Fruit fly (Drosophila melanogaster) whole organism, embryonic: ENCODE results near the gene CG14341.
A peak's percentile ranks its signal among the peaks of the same experiment; 100 is the strongest.

Experiments
- B-H1 ChIP-seq: fragments of 200-800 bp; sonication (Bioruptor generic); IDR thresholded peaks from 3 replicates; pipeline ENCODE4 v1.3.6; 2022; ENCODE audit warnings: missing biosample characterization, missing genetic modification characterization
- Bdp1 ChIP-seq: fragments of 200-800 bp; sonication (Bioruptor generic); optimal IDR thresholded peaks from 3 replicates; lab custom pipeline; 2016; ENCODE audit warnings: missing biosample characterization, missing genetic modification characterization
- CG10267 ChIP-seq: fragments of 200-800 bp; sonication (Bioruptor generic); optimal IDR thresholded peaks from 2 replicates; lab custom pipeline; 2018; ENCODE audit warnings: missing biosample characterization, mild to moderate bottlenecking, missing genetic modification characterization, moderate library complexity
- CG10366 ChIP-seq: fragments of 200-800 bp; sonication (Bioruptor generic); IDR thresholded peaks from 2 replicates; pipeline ENCODE4 v1.3.6; 2022; ENCODE audit warnings: missing biosample characterization, missing genetic modification characterization
- CG10543 ChIP-seq: fragments of 200-800 bp; sonication (Bioruptor generic); optimal IDR thresholded peaks from 3 replicates; lab custom pipeline; 2017; ENCODE audit warnings: missing biosample characterization, mild to moderate bottlenecking, missing genetic modification characterization, moderate library complexity
- CG11723 ChIP-seq: fragments of 200-800 bp; sonication (Bioruptor generic); optimal IDR thresholded peaks from 2 replicates; lab custom pipeline; 2017; ENCODE audit warnings: missing biosample characterization, mild to moderate bottlenecking, missing genetic modification characterization
- CG14014 ChIP-seq: fragments of 200-800 bp; sonication (Bioruptor generic); IDR thresholded peaks from 2 replicates; pipeline ENCODE4 v1.3.6; 2022; ENCODE audit warnings: missing biosample characterization, missing genetic modification characterization
- CG15696 ChIP-seq: fragments of 200-800 bp; sonication (Bioruptor generic); optimal IDR thresholded peaks from 2 replicates; lab custom pipeline; 2019; ENCODE audit warnings: missing biosample characterization, mild to moderate bottlenecking, missing genetic modification characterization, moderate library complexity
- CG33557 ChIP-seq: fragments of 200-800 bp; sonication (Bioruptor generic); optimal IDR thresholded peaks from 2 replicates; lab custom pipeline; 2019; ENCODE audit warnings: missing biosample characterization, mild to moderate bottlenecking, missing genetic modification characterization, moderate library complexity
- CG3407 ChIP-seq: fragments of 200-800 bp; sonication (Bioruptor generic); optimal IDR thresholded peaks from 2 replicates; lab custom pipeline; 2018; ENCODE audit warnings: missing biosample characterization, mild to moderate bottlenecking, missing genetic modification characterization
- CG3847 ChIP-seq: fragments of 200-800 bp; sonication (Bioruptor generic); IDR thresholded peaks from 2 replicates; pipeline ENCODE4 v1.3.6; 2022; ENCODE audit warnings: missing biosample characterization, missing genetic modification characterization
- CG4404 ChIP-seq: fragments of 200-800 bp; sonication (Bioruptor generic); IDR thresholded peaks from 2 replicates; pipeline ENCODE4 v1.3.6; 2022; ENCODE audit warnings: missing biosample characterization, missing genetic modification characterization
- CG7357 ChIP-seq: fragments of 200-800 bp; sonication (Bioruptor generic); IDR thresholded peaks from 3 replicates; pipeline ENCODE4 v1.3.6; 2022; ENCODE audit warnings: missing biosample characterization, missing genetic modification characterization
- CG7963 ChIP-seq: fragments of 200-800 bp; sonication (Bioruptor generic); IDR thresholded peaks from 3 replicates; pipeline ENCODE4 v1.3.6; 2022; ENCODE audit warnings: missing biosample characterization, missing genetic modification characterization; ENCODE audit not compliant: partially characterized antibody
- Eip74EF ChIP-seq, 2 experiments: fragments of 200-800 bp in 1 of 2; fragments of >200 bp in 1 of 2; sonication (Bioruptor generic) in 1 of 2; optimal IDR thresholded peaks; 2 replicates each; lab custom pipeline; 2017 to 2019; ENCODE audit warnings: missing biosample characterization in 2 of 2, missing genetic modification characterization in 2 of 2, mild to moderate bottlenecking in 1 of 2, moderate library complexity in 1 of 2
- HLH3B ChIP-seq: fragments of 200-800 bp; sonication (Bioruptor generic); IDR thresholded peaks from 2 replicates; pipeline ENCODE4 v1.3.6; 2022; ENCODE audit warnings: missing biosample characterization, missing genetic modification characterization
- Hsf ChIP-seq: fragments of 200-800 bp; sonication (Bioruptor generic); optimal IDR thresholded peaks from 3 replicates; lab custom pipeline; 2016; ENCODE audit warnings: missing biosample characterization, missing genetic modification characterization
- Jarid2 ChIP-seq: fragments of 200-800 bp; sonication (Bioruptor generic); optimal IDR thresholded peaks from 3 replicates; lab custom pipeline; 2017; ENCODE audit warnings: mild to moderate bottlenecking, missing biosample characterization, missing genetic modification reagents, missing genetic modification characterization
- Pdp1 ChIP-seq, 2 experiments: fragments of 200-800 bp; sonication (Bioruptor generic); optimal IDR thresholded peaks; 3 replicates each; lab custom pipeline; 2016; ENCODE audit warnings: missing biosample characterization in 2 of 2, missing genetic modification characterization in 2 of 2, mild to moderate bottlenecking in 1 of 2, moderate library complexity in 1 of 2
- Ptx1 ChIP-seq: fragments of 200-800 bp; sonication (Bioruptor generic); IDR thresholded peaks from 2 replicates; pipeline ENCODE4 v1.3.6; 2022; ENCODE audit warnings: missing biosample characterization, missing genetic modification characterization
- Side ChIP-seq: fragments of 200-800 bp; sonication (Bioruptor generic); optimal IDR thresholded peaks from 2 replicates; lab custom pipeline; 2016; ENCODE audit warnings: missing biosample characterization, missing genetic modification characterization
- Sin3A ChIP-seq: fragments of >200 bp; optimal IDR thresholded peaks from 2 replicates; lab custom pipeline; 2018
- YL-1 ChIP-seq: fragments of 200-800 bp; sonication (Bioruptor generic); optimal IDR thresholded peaks from 3 replicates; lab custom pipeline; 2017; ENCODE audit warnings: missing biosample characterization, mild to moderate bottlenecking, missing genetic modification characterization
- abd-A ChIP-seq: fragments of 200-800 bp; sonication (Bioruptor generic); optimal IDR thresholded peaks from 3 replicates; lab custom pipeline; 2019; ENCODE audit warnings: missing biosample characterization, mild to moderate bottlenecking, missing genetic modification characterization, moderate library complexity
- amos ChIP-seq: fragments of 200-800 bp; sonication (Bioruptor generic); IDR thresholded peaks from 2 replicates; pipeline ENCODE4 v1.3.6; 2022; ENCODE audit warnings: missing biosample characterization, missing genetic modification characterization; ENCODE audit not compliant: partially characterized antibody
- ap ChIP-seq: fragments of 200-800 bp; sonication (Bioruptor generic); IDR thresholded peaks from 2 replicates; pipeline ENCODE4 v1.3.6; 2022; ENCODE audit warnings: missing biosample characterization, missing genetic modification characterization
- cg ChIP-seq: fragments of 200-800 bp; sonication (Bioruptor generic); optimal IDR thresholded peaks from 3 replicates; lab custom pipeline; 2019; ENCODE audit warnings: missing biosample characterization, mild to moderate bottlenecking, missing genetic modification characterization, moderate library complexity
- ci ChIP-seq: fragments of 200-800 bp; sonication (Bioruptor generic); IDR thresholded peaks from 3 replicates; pipeline ENCODE4 v1.3.6; 2022; ENCODE audit warnings: missing biosample characterization, missing genetic modification characterization
- crol ChIP-seq: fragments of 200-800 bp; sonication (Bioruptor generic); IDR thresholded peaks from 2 replicates; pipeline ENCODE4 v1.3.6; 2022; ENCODE audit warnings: missing biosample characterization, missing genetic modification characterization
- dm ChIP-seq: fragments of 200-800 bp; sonication (Bioruptor generic); optimal IDR thresholded peaks from 3 replicates; lab custom pipeline; 2016; ENCODE audit warnings: missing biosample characterization, missing genetic modification characterization
- ems ChIP-seq: fragments of 200-800 bp; sonication (Bioruptor generic); optimal IDR thresholded peaks from 3 replicates; lab custom pipeline; 2016; ENCODE audit warnings: missing biosample characterization, missing genetic modification characterization
- gcm2 ChIP-seq: fragments of 200-800 bp; sonication (Bioruptor generic); optimal IDR thresholded peaks from 2 replicates; lab custom pipeline; 2016; ENCODE audit warnings: missing biosample characterization, missing genetic modification characterization
- grn ChIP-seq: fragments of 200-800 bp; sonication (Bioruptor generic); optimal IDR thresholded peaks from 3 replicates; lab custom pipeline; 2017; ENCODE audit warnings: missing biosample characterization, missing genetic modification characterization
- hbn ChIP-seq: fragments of 200-800 bp; sonication (Bioruptor generic); IDR thresholded peaks from 2 replicates; pipeline ENCODE4 v1.3.6; 2022; ENCODE audit warnings: missing biosample characterization, missing genetic modification characterization; ENCODE audit not compliant: partially characterized antibody
- knrl ChIP-seq: fragments of 200-800 bp; sonication (Bioruptor generic); IDR thresholded peaks from 3 replicates; pipeline ENCODE4 v1.3.6; 2022; ENCODE audit warnings: missing biosample characterization, missing genetic modification characterization; ENCODE audit not compliant: partially characterized antibody
- lmd ChIP-seq: fragments of 200-800 bp; sonication (Bioruptor generic); IDR thresholded peaks from 2 replicates; pipeline ENCODE4 v1.3.6; 2022; ENCODE audit warnings: missing biosample characterization, missing genetic modification characterization
- luna ChIP-seq: fragments of 200-800 bp; sonication (Bioruptor generic); optimal IDR thresholded peaks from 2 replicates; lab custom pipeline; 2016; ENCODE audit warnings: missing biosample characterization, missing genetic modification characterization
- nmo ChIP-seq: fragments of 200-800 bp; sonication (Bioruptor generic); optimal IDR thresholded peaks from 2 replicates; lab custom pipeline; 2018; ENCODE audit warnings: missing biosample characterization, mild to moderate bottlenecking, missing genetic modification characterization, moderate library complexity
- onecut ChIP-seq: fragments of 200-800 bp; sonication (Bioruptor generic); IDR thresholded peaks from 2 replicates; pipeline ENCODE4 v1.3.6; 2022; ENCODE audit warnings: missing biosample characterization, missing genetic modification characterization
- pan ChIP-seq, 4 experiments: fragments of >200 bp in 3 of 4; fragments of 200-800 bp in 1 of 4; sonication (Bioruptor generic) in 1 of 4; optimal IDR thresholded peaks in 3 of 4; IDR thresholded peaks in 1 of 4; 2 replicates each; pipeline versions ENCODE4 v1.3.6 to Lab custom; 2017 to 2022; ENCODE audit warnings: missing biosample characterization in 2 of 4, missing genetic modification characterization in 2 of 4, mixed read lengths in 1 of 4
- pita ChIP-seq: fragments of 200-800 bp; sonication (Bioruptor generic); optimal IDR thresholded peaks from 2 replicates; lab custom pipeline; 2017; ENCODE audit warnings: missing biosample characterization, mild to moderate bottlenecking, missing genetic modification characterization
- pzg ChIP-seq: fragments of 200-800 bp; sonication (Bioruptor generic); optimal IDR thresholded peaks from 3 replicates; lab custom pipeline; 2018; ENCODE audit warnings: missing biosample characterization, mild to moderate bottlenecking, missing genetic modification characterization, moderate library complexity
- sc ChIP-seq, 3 experiments: fragments of >200 bp in 2 of 3; fragments of 200-800 bp in 1 of 3; sonication (Bioruptor generic) in 1 of 3; optimal IDR thresholded peaks; 2 replicates in 2 of 3; 3 replicates in 1 of 3; lab custom pipeline; 2017; ENCODE audit warnings: mild to moderate bottlenecking in 1 of 3, missing biosample characterization in 1 of 3, missing genetic modification characterization in 1 of 3, missing genetic modification reagents in 1 of 3
- slp2 ChIP-seq: fragments of 200-800 bp; sonication (Bioruptor generic); optimal IDR thresholded peaks from 2 replicates; lab custom pipeline; 2016; ENCODE audit warnings: missing biosample characterization, missing genetic modification characterization
- sr ChIP-seq: fragments of 200-800 bp; sonication (Bioruptor generic); IDR thresholded peaks from 3 replicates; pipeline ENCODE4 v1.3.6; 2022; ENCODE audit warnings: missing biosample characterization, missing genetic modification characterization
- sug ChIP-seq: fragments of 200-800 bp; optimal IDR thresholded peaks from 2 replicates; lab custom pipeline; 2019; ENCODE audit warnings: missing biosample characterization, mild to moderate bottlenecking, missing genetic modification characterization, moderate library complexity
- tup ChIP-seq: fragments of 200-800 bp; sonication (Bioruptor generic); optimal IDR thresholded peaks from 2 replicates; lab custom pipeline; 2016; ENCODE audit warnings: missing biosample characterization, mild to moderate bottlenecking, missing genetic modification characterization, moderate library complexity
- twi ChIP-seq: fragments of 200-800 bp; optimal IDR thresholded peaks from 2 replicates; lab custom pipeline; 2019; ENCODE audit warnings: missing biosample characterization, mild to moderate bottlenecking, missing genetic modification characterization, moderate library complexity
- zfh2 ChIP-seq: fragments of 200-800 bp; sonication (Bioruptor generic); optimal IDR thresholded peaks from 2 replicates; lab custom pipeline; 2016; ENCODE audit warnings: missing biosample characterization, missing genetic modification characterization

CG14341 gene

dm6 chr2L:1172704-1173107 lies 6.4 kb downstream of the CG14341 start, which contains the start of the genes Charon and CG4887 (continued):
- TF ChIP-seq sr (no peak), luna (GFP tag; lab: Kevin White, UChicago) (peak; percentile 55), pzg (GFP tag; lab: Kevin White, UChicago) (peak; percentile 51), amos (GFP tag; lab: Robert Waterston, UW) (peak; percentile 48), CG14014 (GFP tag; lab: Robert Waterston, UW) (peak; percentile 71), twi (tag; lab: Kevin White, UChicago) (peak; percentile 70), Hsf (GFP tag; lab: Kevin White, UChicago) (peak; percentile 89), abd-A (tag; lab: Kevin White, UChicago) (no peak), CG7963 (GFP tag; lab: Robert Waterston, UW) (0 out of 3 replicates have a peak, but pooled peaks have one; percentile 28), slp2 (GFP tag; lab: Kevin White, UChicago) (peak; percentile 75), CG7357 (GFP tag; lab: Robert Waterston, UW) (peak; percentile 57; the same call in 2 of the 3 replicates), pita (GFP tag; lab: Kevin White, UChicago) (no peak), Eip74EF (GFP tag; optimal IDR thresholded peaks at IDR 0.05; lab: Kevin White, UChicago) (no peak), gcm2 (GFP tag; lab: Kevin White, UChicago) (peak; percentile 61), Side (peak; percentile 85), CG33557 (GFP tag; lab: Kevin White, UChicago) (peak; percentile 82), YL-1 (peak; percentile 85), B-H1 (peak; percentile 35; the same call in 1 of the 3 replicates), Bdp1 (GFP tag; lab: Kevin White, UChicago) (peak; percentile 71), onecut (peak; percentile 56), lmd (GFP tag; lab: Robert Waterston, UW) (peak; percentile 84), Sin3A (peak; percentile 89), CG10366 (GFP tag; lab: Robert Waterston, UW) (peak; percentile 82), hbn (peak; percentile 58; the same call in 1 of the 2 replicates), zfh2 (GFP tag; lab: Kevin White, UChicago) (peak; percentile 93), CG11723 (GFP tag; lab: Kevin White, UChicago) (no peak), Pdp1 (GFP tag; optimal IDR thresholded peaks at IDR 0.05; lab: Kevin White, UChicago) (peak in 1 of 2 experiments; percentile 87), sug (tag; lab: Kevin White, UChicago) (no peak), ap (GFP tag; lab: Robert Waterston, UW) (peak; percentile 51), ems (GFP tag; lab: Kevin White, UChicago) (peak; percentile 88), crol (GFP tag; lab: Robert Waterston, UW) (no peak), Ptx1 (GFP tag; lab: Robert Waterston, UW) (peak; percentile 85), CG3847 (GFP tag; lab: Robert Waterston, UW) (peak; percentile 92), grn (GFP tag; lab: Kevin White, UChicago) (no peak), HLH3B (GFP tag; lab: Robert Waterston, UW) (peak; percentile 64), tup (GFP tag; lab: Kevin White, UChicago) (peak; percentile 35), sc (optimal IDR thresholded peaks at IDR 0.05; lab: Kevin White, UChicago) (no peak), sc (GFP tag; optimal IDR thresholded peaks at IDR 0.05; lab: Kevin White, UChicago) (no peak), CG15696 (tag; lab: Kevin White, UChicago) (peak; percentile 87), pan (optimal IDR thresholded peaks at IDR 0.05; lab: Kevin White, UChicago) (no peak), pan (GFP tag; optimal IDR thresholded peaks at IDR 0.05 in 1 of 2, IDR thresholded peaks at IDR 0.05 in 1 of 2) (peak in 1 of 2 experiments; percentile 83), dm (GFP tag; lab: Kevin White, UChicago) (peak; percentile 87), CG10543 (GFP tag; lab: Kevin White, UChicago) (peak; percentile 88), Jarid2 (GFP tag; lab: Kevin White, UChicago) (no peak), cg (no peak), CG3407 (no peak), CG10267 (tag; lab: Kevin White, UChicago) (peak; percentile 97), knrl (GFP tag; lab: Robert Waterston, UW) (peak; percentile 85; the same call in 2 of the 3 replicates), CG4404 (GFP tag; lab: Robert Waterston, UW) (peak; percentile 82), ci (GFP tag; lab: Robert Waterston, UW) (peak; percentile 76), nmo (GFP tag; lab: Kevin White, UChicago) (peak; percentile 89)
